Worm (Caenorhabditis elegans): ENCODE data around the gene M151.1.

ce11 chrII:3670956-3671355, 29.7 kb downstream of the M151.1 start, which contains the start of gene srx-98:
- TF ChIP-seq ztf-4 (tag; optimal IDR thresholded peaks at IDR 0.05) (no peak), nhr-237 (tag; optimal IDR thresholded peaks at IDR 0.05) (no peak), pha-4 (tag; optimal IDR thresholded peaks at IDR 0.05) (no peak), nhr-77 (tag; optimal IDR thresholded peaks at IDR 0.05) (no peak), nhr-76 (tag; optimal IDR thresholded peaks at IDR 0.05) (no peak)

All from whole organism, L3 larva.